Fruit fly (Drosophila melanogaster) ovary, adult (tissue): Measurements from ENCODE around the gene crb.

ENCODE experiments used
- CG17801 ChIP-seq: fragments of 200-800 bp; optimal IDR thresholded peaks from 2 replicates; lab custom pipeline; 2019; ENCODE audit warnings: missing biosample characterization, mild to moderate bottlenecking, missing genetic modification characterization, moderate library complexity; ENCODE audit not compliant: partially characterized antibody

crb gene

DNA sequence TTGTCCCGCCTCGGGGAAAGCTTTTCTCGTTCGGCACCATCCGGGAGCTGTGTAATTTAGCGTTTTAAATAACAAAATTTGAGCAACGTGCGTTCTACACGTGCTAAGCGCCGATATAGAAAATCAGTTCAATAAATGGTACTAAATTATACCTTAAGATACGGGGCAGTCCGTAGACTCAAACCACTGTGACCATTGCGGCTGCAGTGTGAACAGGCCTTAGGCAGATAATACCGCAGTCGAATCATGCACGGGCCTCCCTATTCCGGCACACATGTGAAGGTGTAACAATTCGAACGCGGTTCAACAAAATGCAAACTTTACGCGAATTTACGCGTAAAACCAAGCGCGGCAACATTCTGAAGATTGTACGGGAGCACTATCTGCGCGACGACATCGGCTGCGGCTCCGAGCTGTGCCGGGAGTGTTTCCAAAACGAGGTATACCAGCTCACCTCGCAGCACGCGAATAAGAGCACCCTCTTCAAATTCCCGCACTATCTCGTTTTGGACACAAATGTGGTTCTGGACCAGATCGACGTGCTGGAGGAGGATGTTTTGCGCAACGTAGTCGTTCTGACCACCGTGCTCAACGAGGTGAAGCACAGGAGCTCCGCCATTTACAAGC, 38.4 kb downstream of the crb start, which contains the start of the genes Rrp5 and Dis3:
Gene Rrp5, minus strand, starts transcription at position 135 of the 627 bp plus-strand sequence.
Gene Dis3, plus strand, starts transcription at position 252 of the 627 bp plus-strand sequence.
- TF ChIP-seq CG17801 = no peak

dm6 chr3R:24336622-24337021, 41.7 kb downstream of the crb start, which contains the start of gene CG6432:
TSS of gene CG6432 (plus strand) at chr3R:24336922.
- no peak for TF ChIP-seq CG17801

dm6 chr3R:24341251-24341650, 46.4 kb downstream of the crb start, which contains the start of gene Ms:
TSS of gene Ms (plus strand) at chr3R:24341551.
- no peak for TF ChIP-seq CG17801

- TF ChIP-seq CG17801 = peak; percentile 28
These were observed 53.7 kb downstream of the crb start, which contains the start of the genes CG5746 and CG6454 for dm6 chr3R:24348420-24349190. TSS of gene CG5746 (minus strand) at chr3R:24348791. TSS of gene CG6454 (plus strand) at chr3R:24349182.

- no peak for TF ChIP-seq CG17801
These were observed 58.6 kb downstream of the crb start for dm6 chr3R:24353448-24353847.

- no peak for TF ChIP-seq CG17801
These were observed 62.8 kb downstream of the crb start, which contains the start of gene Golgin84 for dm6 chr3R:24357698-24358097. TSS of gene Golgin84 (minus strand) at chr3R:24357938.

DNA sequence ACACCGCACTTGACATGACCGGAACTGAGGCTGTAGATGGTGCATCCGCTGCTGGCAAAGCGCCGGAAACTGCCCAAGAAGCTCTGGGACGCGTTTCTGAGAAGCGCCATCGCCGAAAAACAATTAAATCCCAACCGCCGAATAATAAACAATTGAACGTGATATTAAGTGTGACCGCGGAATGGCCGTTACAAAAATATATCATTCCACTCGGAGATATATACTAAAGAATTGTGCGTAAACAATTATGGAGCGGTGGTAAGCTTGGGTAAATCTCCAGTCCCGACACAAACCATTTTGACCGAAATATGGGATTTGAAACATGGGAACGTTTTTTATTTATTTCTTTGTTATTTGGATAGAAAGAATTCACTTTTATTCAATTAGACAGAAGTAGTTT, 65.1 kb downstream of the crb start, which contains the start of gene CG18528:
Gene CG18528, minus strand, starts transcription at position 188 of the 400 bp plus-strand sequence.
- no peak for TF ChIP-seq CG17801

DNA sequence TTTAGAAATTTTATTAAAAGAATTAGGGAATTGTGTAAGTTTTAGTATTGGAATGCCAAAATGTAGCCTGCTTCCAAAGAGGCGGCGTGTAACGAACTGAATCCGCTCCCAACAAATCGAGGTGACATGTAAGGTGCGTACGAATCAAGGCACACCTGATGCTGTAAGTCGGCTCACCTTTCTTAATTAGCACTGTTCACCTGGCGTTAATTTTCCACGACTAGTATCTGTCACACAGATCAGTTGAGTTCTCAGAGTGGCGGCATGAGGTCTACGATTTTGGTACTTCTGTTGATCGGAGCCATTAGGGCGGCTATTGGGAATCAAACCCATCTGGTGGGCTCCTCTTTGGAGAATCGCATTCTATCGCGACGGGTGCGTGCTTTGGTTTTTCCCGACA, 66.7 kb downstream of the crb start, which contains the start of the genes CG5762 and CG33339:
Gene CG5762, minus strand, starts transcription at position 101 of the 400 bp plus-strand sequence.
Gene CG33339, plus strand, starts transcription at position 265 of the 400 bp plus-strand sequence.
- no peak for TF ChIP-seq CG17801

DNA sequence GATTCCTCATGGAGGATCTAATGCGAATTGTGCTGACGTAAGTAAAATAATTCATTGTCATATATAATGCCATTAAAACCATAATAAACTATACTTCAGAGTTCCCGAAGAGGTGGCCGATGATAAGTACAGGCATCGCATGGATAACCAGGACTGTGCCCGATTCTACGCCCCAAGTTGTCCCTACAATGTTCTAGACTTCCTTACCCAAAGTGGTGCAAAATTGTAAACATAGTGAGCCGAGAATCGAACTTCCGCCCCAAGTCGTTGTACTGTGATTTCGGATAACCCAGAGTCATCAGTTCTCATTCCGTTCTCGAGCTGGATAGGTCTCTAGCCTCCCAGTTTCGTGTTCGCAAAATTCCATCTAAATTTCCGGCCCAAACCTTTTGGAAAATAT, 68.0 kb downstream of the crb start, which contains the start of gene CG33340:
Gene CG33340, plus strand, starts transcription at position 301 of the 400 bp plus-strand sequence.
- TF ChIP-seq CG17801 = no peak
